Fruit fly (Drosophila melanogaster): ENCODE results near the gene CG4161.

Gene CG4161

DNA sequence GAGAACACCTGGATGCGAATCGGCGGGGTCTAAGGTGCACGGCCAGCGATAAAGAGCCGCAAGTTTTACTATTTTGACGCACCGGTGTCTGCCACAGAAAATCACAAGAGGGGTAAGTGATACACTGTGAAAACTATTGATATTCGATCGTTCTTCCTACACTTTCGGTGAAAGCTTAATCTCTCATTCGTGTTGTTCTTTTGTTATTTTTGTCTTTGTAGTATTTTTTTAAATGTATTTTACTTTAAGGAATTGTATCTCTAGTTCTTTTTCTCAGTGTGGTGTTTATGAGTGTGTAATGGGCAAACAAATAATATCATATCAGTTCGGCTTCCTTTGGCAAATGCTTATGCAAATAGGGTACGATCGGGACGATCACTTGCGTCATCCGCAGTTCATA is 849 bp upstream of the CG4161 start:
- no peak for TF ChIP-seq pan (optimal IDR thresholded peaks at IDR 0.05)
- no peak for TF ChIP-seq Dll (optimal IDR thresholded peaks at IDR 0.05)
- no peak for TF ChIP-seq usp (GFP tag; optimal IDR thresholded peaks at IDR 0.05)
- TF ChIP-seq CG8478 (optimal IDR thresholded peaks at IDR 0.05), result no peak
- no peak for TF ChIP-seq EcR (GFP tag; optimal IDR thresholded peaks at IDR 0.05)
- no peak for TF ChIP-seq psq (optimal IDR thresholded peaks at IDR 0.05)

DNA sequence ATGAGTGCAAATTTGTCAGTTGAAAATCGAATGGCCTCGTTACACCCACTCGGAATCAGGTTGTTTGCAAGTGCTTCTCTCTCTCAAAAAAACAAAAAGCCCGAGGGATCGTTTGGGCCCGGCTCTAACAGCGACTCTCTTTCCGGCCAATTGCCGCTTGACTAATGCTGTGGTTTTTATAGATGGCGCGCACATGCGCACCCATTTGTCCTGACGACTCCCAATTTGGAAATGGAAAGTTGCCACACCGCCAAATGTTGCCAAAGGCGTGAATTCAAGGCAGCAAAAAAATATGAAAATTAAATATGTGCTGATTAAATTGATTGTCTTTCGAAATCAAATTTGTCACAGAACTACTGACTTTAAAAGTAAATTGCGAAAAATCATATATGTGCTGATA is 1.8 kb downstream of the CG4161 start:
- TF ChIP-seq usp (GFP tag; optimal IDR thresholded peaks at IDR 0.05), result no peak
- TF ChIP-seq CG8478 (optimal IDR thresholded peaks at IDR 0.05), result no peak

dm6 chr2L:15435655-15436265 is 2.7 kb downstream of the CG4161 start:
- no peak for TF ChIP-seq CG8478 (optimal IDR thresholded peaks at IDR 0.05)
- TF ChIP-seq Dll (optimal IDR thresholded peaks at IDR 0.05), result no peak
- TF ChIP-seq psq (optimal IDR thresholded peaks at IDR 0.05), result no peak
- TF ChIP-seq EcR (GFP tag; optimal IDR thresholded peaks at IDR 0.05), result no peak
- TF ChIP-seq pan (optimal IDR thresholded peaks at IDR 0.05), result no peak
- TF ChIP-seq usp (GFP tag; optimal IDR thresholded peaks at IDR 0.05), result no peak

dm6 chr2L:15438957-15439356 is 5.8 kb downstream of the CG4161 start:
- TF ChIP-seq psq (optimal IDR thresholded peaks at IDR 0.05) (no peak), EcR (GFP tag; optimal IDR thresholded peaks at IDR 0.05) (no peak), pan (optimal IDR thresholded peaks at IDR 0.05) (no peak), usp (GFP tag; optimal IDR thresholded peaks at IDR 0.05) (no peak), Dll (optimal IDR thresholded peaks at IDR 0.05) (no peak), CG8478 (optimal IDR thresholded peaks at IDR 0.05) (no peak)

DNA sequence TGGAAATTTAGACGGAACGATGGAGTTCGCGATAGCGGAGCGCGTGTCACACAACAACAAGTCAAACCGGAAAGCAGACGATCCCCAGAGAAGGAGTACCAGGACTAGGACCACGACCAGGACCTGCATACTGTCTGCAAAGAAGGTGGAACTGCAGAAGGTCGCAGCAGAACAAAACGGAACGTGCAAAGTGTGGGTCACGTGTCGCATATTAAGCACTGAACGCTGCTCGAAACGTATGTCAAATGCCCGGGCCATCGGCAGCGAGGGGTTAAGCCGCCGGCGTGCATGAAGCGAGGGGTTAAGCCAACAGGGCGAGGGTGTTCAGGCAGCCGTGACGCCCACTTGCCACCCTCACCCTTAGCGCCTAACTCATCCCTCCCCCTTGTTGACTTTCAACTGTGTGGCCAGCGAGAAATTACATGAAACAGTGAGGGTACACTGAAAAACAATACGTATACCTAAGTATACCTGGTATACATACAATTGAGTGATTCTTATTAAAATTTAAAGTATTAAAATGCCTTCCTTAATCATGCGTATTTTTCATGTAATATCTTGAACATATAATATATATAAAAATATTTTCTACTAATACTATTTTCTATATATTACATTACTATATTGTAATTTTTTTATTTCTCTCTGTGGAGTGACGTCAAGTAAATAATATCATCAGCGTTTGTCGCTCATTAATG is 8.9 kb downstream of the CG4161 start:
- TF ChIP-seq psq (optimal IDR thresholded peaks at IDR 0.05), result no peak
- no peak for TF ChIP-seq EcR (GFP tag; optimal IDR thresholded peaks at IDR 0.05)
- no peak for TF ChIP-seq Dll (optimal IDR thresholded peaks at IDR 0.05)
- no peak for TF ChIP-seq pan (optimal IDR thresholded peaks at IDR 0.05)
- TF ChIP-seq usp (GFP tag; optimal IDR thresholded peaks at IDR 0.05), result no peak
- TF ChIP-seq CG8478 (optimal IDR thresholded peaks at IDR 0.05), result no peak

DNA sequence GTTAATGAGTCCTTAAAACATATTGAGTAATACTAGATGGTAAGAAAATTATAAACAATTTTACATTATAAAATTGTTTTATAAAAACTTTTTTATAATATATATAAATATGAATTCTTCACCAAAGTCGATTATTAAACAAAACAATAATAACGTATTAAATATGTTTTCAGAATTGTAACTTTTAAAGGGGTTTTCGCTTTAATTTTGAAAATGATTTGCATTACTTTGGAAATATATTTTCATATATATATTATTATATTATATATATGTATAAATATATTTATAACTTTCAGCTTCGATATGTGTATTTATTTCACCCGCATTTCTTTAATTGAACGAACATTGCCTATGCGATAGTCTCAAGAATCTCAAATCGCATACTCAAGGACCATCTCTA is 25.0 kb downstream of the CG4161 start:
- no peak for TF ChIP-seq usp (GFP tag; optimal IDR thresholded peaks at IDR 0.05)
- TF ChIP-seq pan (optimal IDR thresholded peaks at IDR 0.05), result no peak
- no peak for TF ChIP-seq CG8478 (optimal IDR thresholded peaks at IDR 0.05)
- no peak for TF ChIP-seq psq (optimal IDR thresholded peaks at IDR 0.05)
- no peak for TF ChIP-seq Dll (optimal IDR thresholded peaks at IDR 0.05)
- no peak for TF ChIP-seq EcR (GFP tag; optimal IDR thresholded peaks at IDR 0.05)

DNA sequence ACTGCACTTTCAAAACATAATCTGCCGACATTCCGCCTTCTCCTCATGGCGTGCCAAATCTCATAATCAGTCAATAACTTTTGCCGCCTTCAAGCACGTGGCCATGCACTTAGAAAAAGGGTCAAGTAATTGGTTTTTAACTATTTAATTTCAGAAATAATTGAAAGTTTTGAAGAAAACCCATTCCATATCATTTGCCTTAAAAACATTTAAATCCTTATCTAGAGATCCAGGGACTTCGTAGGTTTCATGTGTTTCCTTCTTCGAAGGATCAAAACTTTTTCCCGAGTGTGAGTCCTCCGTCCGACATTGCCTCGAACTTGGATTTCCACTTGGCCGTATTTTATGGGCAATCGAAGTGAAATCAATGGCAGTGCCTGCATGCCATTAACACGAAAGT is 25.8 kb downstream of the CG4161 start:
- TF ChIP-seq psq (optimal IDR thresholded peaks at IDR 0.05) (no peak), pan (optimal IDR thresholded peaks at IDR 0.05) (no peak), usp (GFP tag; optimal IDR thresholded peaks at IDR 0.05) (no peak), EcR (GFP tag; optimal IDR thresholded peaks at IDR 0.05) (no peak), CG8478 (optimal IDR thresholded peaks at IDR 0.05) (no peak), Dll (optimal IDR thresholded peaks at IDR 0.05) (no peak)

DNA sequence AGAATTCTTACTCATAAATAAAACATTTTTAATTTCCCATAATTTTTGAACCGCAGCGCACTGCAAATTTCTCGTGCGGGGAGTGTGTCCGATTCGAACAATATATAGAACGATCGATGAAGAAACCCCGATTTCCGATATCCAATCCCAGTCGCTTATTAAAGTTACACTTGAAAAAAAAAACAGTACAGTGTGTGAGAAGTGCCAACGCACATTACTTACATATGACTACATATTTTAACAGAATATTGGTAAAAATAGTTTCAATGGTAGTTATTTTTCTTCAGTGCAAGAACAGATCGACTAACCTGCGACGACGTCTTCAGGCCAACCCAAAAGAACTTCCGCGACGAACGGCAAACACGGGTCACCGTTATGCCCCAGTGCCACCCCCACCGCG is 29.9 kb downstream of the CG4161 start:
- TF ChIP-seq Dll (optimal IDR thresholded peaks at IDR 0.05) (no peak), EcR (GFP tag; optimal IDR thresholded peaks at IDR 0.05) (no peak), usp (GFP tag; optimal IDR thresholded peaks at IDR 0.05) (no peak)

dm6 chr2L:15463515-15463914 is 30.4 kb downstream of the CG4161 start:
- TF ChIP-seq usp (GFP tag; optimal IDR thresholded peaks at IDR 0.05) (no peak), Dll (optimal IDR thresholded peaks at IDR 0.05) (no peak), EcR (GFP tag; optimal IDR thresholded peaks at IDR 0.05) (no peak), pan (optimal IDR thresholded peaks at IDR 0.05) (no peak), CG8478 (optimal IDR thresholded peaks at IDR 0.05) (no peak), psq (optimal IDR thresholded peaks at IDR 0.05) (no peak)

DNA sequence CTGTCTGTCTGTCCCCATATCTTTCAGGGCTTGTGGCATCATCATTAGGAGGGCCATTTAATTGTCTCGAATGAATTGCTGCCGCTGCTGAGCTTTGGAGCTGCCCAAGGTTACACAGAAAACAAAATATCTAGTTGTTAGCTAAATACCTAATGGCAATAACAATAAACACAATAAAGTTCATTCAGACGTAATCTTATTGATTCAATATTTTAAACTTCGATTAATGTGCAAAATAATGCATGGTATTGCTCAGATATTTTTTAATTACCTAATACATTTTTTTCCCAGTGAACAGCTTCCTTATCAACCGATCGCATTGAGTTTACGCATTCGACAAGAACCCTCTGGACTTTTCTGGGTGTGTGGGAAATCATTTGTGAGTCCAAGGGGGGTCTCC is 32.0 kb downstream of the CG4161 start:
- TF ChIP-seq psq (optimal IDR thresholded peaks at IDR 0.05), result no peak

DNA sequence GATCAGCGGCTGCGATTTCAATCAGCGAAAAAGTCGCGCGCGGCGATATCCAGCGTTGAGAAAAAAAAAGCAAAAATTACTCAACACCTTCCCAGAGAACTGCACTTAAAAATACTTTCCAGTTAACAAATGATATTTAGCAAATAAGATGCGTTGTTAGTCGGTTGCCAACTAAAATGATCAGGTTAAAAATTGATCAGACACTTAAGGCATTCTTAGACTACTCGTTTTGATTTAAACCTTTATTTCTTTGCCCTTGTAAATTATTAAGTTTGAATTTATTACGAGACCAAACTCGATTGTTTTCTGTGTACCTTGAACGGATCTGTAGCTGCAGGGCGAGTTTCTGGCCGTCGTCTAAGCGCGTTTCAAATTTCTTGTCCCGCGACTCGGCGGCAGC is 32.8 kb downstream of the CG4161 start:
- TF ChIP-seq usp (GFP tag; optimal IDR thresholded peaks at IDR 0.05) (no peak), CG8478 (optimal IDR thresholded peaks at IDR 0.05) (no peak), psq (optimal IDR thresholded peaks at IDR 0.05) (no peak), pan (optimal IDR thresholded peaks at IDR 0.05) (no peak), Dll (optimal IDR thresholded peaks at IDR 0.05) (no peak), EcR (GFP tag; optimal IDR thresholded peaks at IDR 0.05) (no peak)

DNA sequence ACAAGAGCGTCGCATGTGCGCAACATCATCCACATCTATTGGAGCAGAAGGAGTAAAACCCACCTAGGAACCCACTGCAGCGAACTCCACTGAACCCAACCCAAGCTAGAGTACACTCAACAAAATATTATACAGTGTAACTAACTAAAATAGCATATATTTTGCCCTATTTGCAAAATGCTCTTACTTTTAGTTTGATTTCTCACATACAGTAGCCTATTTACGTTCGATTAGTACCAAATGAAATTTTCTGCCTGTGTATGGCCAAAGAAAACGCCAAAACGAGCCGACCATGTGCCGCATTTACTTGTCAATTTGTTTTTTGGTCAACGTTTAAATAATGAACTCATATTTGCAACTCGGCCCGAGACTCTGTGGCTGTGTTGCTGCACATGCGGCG is 35.7 kb downstream of the CG4161 start:
- no peak for TF ChIP-seq CG8478 (optimal IDR thresholded peaks at IDR 0.05)
- no peak for TF ChIP-seq psq (optimal IDR thresholded peaks at IDR 0.05)
- no peak for TF ChIP-seq pan (optimal IDR thresholded peaks at IDR 0.05)
- no peak for TF ChIP-seq Dll (optimal IDR thresholded peaks at IDR 0.05)
- no peak for TF ChIP-seq EcR (GFP tag; optimal IDR thresholded peaks at IDR 0.05)
- no peak for TF ChIP-seq usp (GFP tag; optimal IDR thresholded peaks at IDR 0.05)

DNA sequence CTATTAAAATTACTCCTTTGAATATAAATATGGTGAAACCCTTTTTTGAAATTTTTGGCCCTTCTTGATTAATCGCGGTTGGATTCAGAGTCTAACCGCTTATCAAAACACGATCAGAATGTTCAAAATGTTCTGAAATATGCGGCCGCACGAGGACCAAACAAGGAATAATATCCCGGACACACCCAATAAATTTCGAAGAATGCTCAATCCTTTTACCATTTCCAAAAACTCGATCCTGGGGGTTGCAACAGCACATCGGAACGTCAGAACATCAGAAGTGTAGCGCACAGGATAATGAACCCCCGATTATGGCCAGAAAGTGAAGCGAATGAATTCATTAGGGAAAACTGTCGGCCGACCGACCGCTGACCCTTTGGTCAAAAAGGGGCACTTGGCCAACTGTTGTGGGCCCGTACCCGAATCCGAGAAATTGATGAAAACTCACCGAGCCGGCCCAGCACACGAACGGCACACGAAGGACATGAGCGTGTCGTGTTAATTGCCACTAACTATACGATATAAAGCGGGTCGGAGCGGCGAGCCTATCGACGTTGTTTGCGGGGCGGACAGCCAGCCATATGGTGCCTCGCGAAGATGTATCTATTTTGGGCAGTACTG is 37.5 kb downstream of the CG4161 start:
- TF ChIP-seq Dll (optimal IDR thresholded peaks at IDR 0.05) (no peak), usp (GFP tag; optimal IDR thresholded peaks at IDR 0.05) (no peak), CG8478 (optimal IDR thresholded peaks at IDR 0.05) (no peak), pan (optimal IDR thresholded peaks at IDR 0.05) (no peak), psq (optimal IDR thresholded peaks at IDR 0.05) (no peak), EcR (GFP tag; optimal IDR thresholded peaks at IDR 0.05) (no peak)

Data from whole organism.